Worm (Caenorhabditis elegans) whole organism, L1 larva: ENCODE measurements around the gene gcy-32.

Experiments used
- C16A3.4 ChIP-seq: fragments of 150-350 bp; optimal IDR thresholded peaks from 2 replicates; lab custom pipeline; 2014; ENCODE audit warnings: missing biosample characterization, missing genetic modification characterization
- C34B4.2 ChIP-seq: sonication (generic microtip); optimal IDR thresholded peaks from 2 replicates; lab custom pipeline; 2017; ENCODE audit warnings: mild to moderate bottlenecking, missing genetic modification characterization, missing compliant biosample characterization
- Y116A8C.19 ChIP-seq: sonication (generic microtip); optimal IDR thresholded peaks from 2 replicates; lab custom pipeline; 2016; ENCODE audit warnings: missing compliant biosample characterization, missing genetic modification characterization, borderline replicate concordance
- alr-1 ChIP-seq: fragments of 200-800 bp; sonication (Bioruptor generic); optimal IDR thresholded peaks from 2 replicates; lab custom pipeline; 2018; ENCODE audit warnings: borderline replicate concordance, mild to moderate bottlenecking, missing genetic modification characterization, missing compliant biosample characterization
- ama-1 ChIP-seq: fragments of 150-350 bp; optimal IDR thresholded peaks from 2 replicates; lab custom pipeline; 2014
- blmp-1 ChIP-seq: fragments of 150-350 bp; optimal IDR thresholded peaks from 2 replicates; lab custom pipeline; 2014; ENCODE audit warnings: missing biosample characterization, missing genetic modification characterization
- ceh-90 ChIP-seq: sonication (generic microtip); optimal IDR thresholded peaks from 2 replicates; lab custom pipeline; 2016; ENCODE audit warnings: missing genetic modification characterization, missing compliant biosample characterization
- dsc-1 ChIP-seq: sonication (generic microtip); optimal IDR thresholded peaks from 2 replicates; lab custom pipeline; 2016; ENCODE audit warnings: mild to moderate bottlenecking, missing genetic modification characterization, missing compliant biosample characterization
- efl-1 ChIP-seq, 4 experiments: fragments of 150-350 bp; optimal IDR thresholded peaks in 3 of 4; peaks in 1 of 4; 1 replicate in 1 of 4; 2 replicates in 3 of 4; lab custom pipeline; 2014; ENCODE audit warnings: missing biosample characterization in 2 of 4, missing genetic modification characterization in 2 of 4, missing genetic modification reagents in 2 of 4
- efl-3 ChIP-seq: fragments of 200-800 bp; sonication (Bioruptor generic); optimal IDR thresholded peaks from 2 replicates; lab custom pipeline; 2018; ENCODE audit warnings: mild to moderate bottlenecking, missing genetic modification characterization, missing compliant biosample characterization
- egl-13 ChIP-seq: sonication (generic microtip); optimal IDR thresholded peaks from 2 replicates; lab custom pipeline; 2016; ENCODE audit warnings: missing genotype, missing genetic modification reagents, missing genetic modification characterization, missing compliant biosample characterization
- elt-3 ChIP-seq, 6 experiments: fragments of 150-350 bp in 1 of 6; sonication (generic microtip); optimal IDR thresholded peaks; 2 replicates each; lab custom pipeline; 2017 to 2018; ENCODE audit warnings: missing biosample characterization in 6 of 6, missing genetic modification characterization in 6 of 6, inconsistent platforms in 1 of 6
- fkh-8 ChIP-seq: sonication (generic microtip); optimal IDR thresholded peaks from 2 replicates; lab custom pipeline; 2016; ENCODE audit warnings: mild to moderate bottlenecking, missing genetic modification characterization, missing compliant biosample characterization
- grh-1 ChIP-seq: fragments of 200-800 bp; sonication (Bioruptor generic); IDR thresholded peaks from 2 replicates; pipeline ENCODE4 v1.3.6; 2022; ENCODE audit warnings: missing genetic modification reagents, missing genetic modification characterization, missing compliant biosample characterization
- hlh-4 ChIP-seq: sonication (generic microtip); optimal IDR thresholded peaks from 2 replicates; lab custom pipeline; 2016; ENCODE audit warnings: mild to moderate bottlenecking, missing genetic modification characterization, missing compliant biosample characterization
- isw-1 ChIP-seq: fragments of 200-800 bp; sonication (Bioruptor generic); IDR thresholded peaks from 2 replicates; pipeline ENCODE4 v1.3.6; 2022; ENCODE audit warnings: missing genetic modification characterization, missing compliant biosample characterization
- lin-13 ChIP-seq: fragments of 150-350 bp; optimal IDR thresholded peaks from 2 replicates; lab custom pipeline; 2014; ENCODE audit warnings: missing biosample characterization, missing genetic modification reagents, missing genetic modification characterization
- lin-14 ChIP-seq: fragments of 200-800 bp; sonication (Bioruptor generic); optimal IDR thresholded peaks from 2 replicates; lab custom pipeline; 2018; ENCODE audit warnings: mild to moderate bottlenecking, missing genetic modification characterization, moderate library complexity, missing compliant biosample characterization
- mab-9 ChIP-seq: fragments of 200-800 bp; sonication (Bioruptor generic); IDR thresholded peaks from 2 replicates; pipeline ENCODE4 v1.3.6; 2022; ENCODE audit warnings: missing genetic modification reagents, missing genetic modification characterization, missing compliant biosample characterization
- mef-2 ChIP-seq: fragments of 150-350 bp; optimal IDR thresholded peaks from 2 replicates; lab custom pipeline; 2014; ENCODE audit warnings: missing biosample characterization, missing genetic modification characterization
- mep-1 ChIP-seq: fragments of 150-350 bp; optimal IDR thresholded peaks from 2 replicates; lab custom pipeline; 2014; ENCODE audit warnings: missing biosample characterization, missing genetic modification characterization
- nhr-11 ChIP-seq: fragments of 150-350 bp; optimal IDR thresholded peaks from 2 replicates; lab custom pipeline; 2014; ENCODE audit warnings: missing biosample characterization, missing genetic modification characterization
- nhr-12 ChIP-seq: sonication (generic microtip); optimal IDR thresholded peaks from 2 replicates; lab custom pipeline; 2017; ENCODE audit warnings: missing biosample characterization, missing genetic modification characterization
- nhr-19 ChIP-seq: fragments of 200-800 bp; sonication (Bioruptor generic); conservative IDR thresholded peaks from 2 replicates; pipeline ENCODE4 v1.3.6; 2022; ENCODE audit warnings: missing genetic modification characterization, missing compliant biosample characterization
- nhr-237 ChIP-seq: fragments of 150-350 bp; optimal IDR thresholded peaks from 2 replicates; lab custom pipeline; 2014; ENCODE audit warnings: missing biosample characterization, missing genetic modification characterization
- nhr-28 ChIP-seq: fragments of 150-350 bp; optimal IDR thresholded peaks from 2 replicates; lab custom pipeline; 2014; ENCODE audit warnings: missing biosample characterization, missing genetic modification characterization
- nhr-71 ChIP-seq: sonication (generic microtip); optimal IDR thresholded peaks from 2 replicates; lab custom pipeline; 2016; ENCODE audit warnings: mild to moderate bottlenecking, missing genetic modification characterization, moderate library complexity, missing compliant biosample characterization
- nhr-77 ChIP-seq: fragments of 150-350 bp; optimal IDR thresholded peaks from 2 replicates; lab custom pipeline; 2014; ENCODE audit warnings: missing biosample characterization, missing genetic modification characterization
- nhr-85 ChIP-seq: sonication (generic microtip); peaks from one replicate; lab custom pipeline; 2016; ENCODE audit warnings: missing genetic modification characterization, inconsistent platforms, missing compliant biosample characterization
- nhr-90 ChIP-seq: sonication (generic microtip); optimal IDR thresholded peaks from 2 replicates; lab custom pipeline; 2016; ENCODE audit warnings: mild to moderate bottlenecking, missing genetic modification characterization, missing compliant biosample characterization; ENCODE audit not compliant: poor library complexity
- pax-3 ChIP-seq: fragments of 200-800 bp; sonication (Bioruptor generic); optimal IDR thresholded peaks from 2 replicates; lab custom pipeline; 2018; ENCODE audit warnings: mild to moderate bottlenecking, missing genetic modification characterization, moderate library complexity, missing compliant biosample characterization
- pqm-1 ChIP-seq: sonication (generic microtip); optimal IDR thresholded peaks from 3 replicates; lab custom pipeline; 2017; ENCODE audit warnings: missing biosample characterization, missing genetic modification characterization
- rnt-1 ChIP-seq: sonication (generic microtip); optimal IDR thresholded peaks from 2 replicates; lab custom pipeline; 2016; ENCODE audit warnings: mild to moderate bottlenecking, missing genetic modification characterization, moderate library complexity, missing compliant biosample characterization
- snpc-4 ChIP-seq: fragments of 150-350 bp; optimal IDR thresholded peaks from 2 replicates; lab custom pipeline; 2014; ENCODE audit warnings: missing biosample characterization, missing genetic modification characterization
- snu-23 ChIP-seq: sonication (generic microtip); optimal IDR thresholded peaks from 2 replicates; lab custom pipeline; 2016; ENCODE audit warnings: missing genetic modification characterization, missing compliant biosample characterization
- sox-4 ChIP-seq: sonication (generic microtip); optimal IDR thresholded peaks from 2 replicates; lab custom pipeline; 2016; ENCODE audit warnings: missing genetic modification characterization, missing compliant biosample characterization
- sptf-1 ChIP-seq: fragments of 150-350 bp; optimal IDR thresholded peaks from 2 replicates; lab custom pipeline; 2014; ENCODE audit warnings: missing biosample characterization, missing genetic modification characterization
- sup-37 ChIP-seq: fragments of 200-800 bp; sonication (Bioruptor generic); optimal IDR thresholded peaks from 2 replicates; lab custom pipeline; 2018; ENCODE audit warnings: mild to moderate bottlenecking, missing genetic modification characterization, missing compliant biosample characterization
- tlp-1 ChIP-seq: fragments of 150-350 bp; optimal IDR thresholded peaks from 2 replicates; lab custom pipeline; 2014; ENCODE audit warnings: missing biosample characterization, missing genetic modification characterization
- unc-130 ChIP-seq: fragments of 150-350 bp; optimal IDR thresholded peaks from 2 replicates; lab custom pipeline; 2017; ENCODE audit warnings: missing biosample characterization, missing genetic modification characterization, inconsistent platforms
- unc-30 ChIP-seq: sonication (generic microtip); optimal IDR thresholded peaks from 2 replicates; lab custom pipeline; 2017; ENCODE audit warnings: missing biosample characterization, missing genetic modification characterization
- vab-15 ChIP-seq: sonication (generic microtip); optimal IDR thresholded peaks from 2 replicates; lab custom pipeline; 2017; ENCODE audit warnings: missing genotype, mild to moderate bottlenecking, missing genetic modification characterization, missing compliant biosample characterization
- zag-1 ChIP-seq: fragments of 150-350 bp; optimal IDR thresholded peaks from 2 replicates; lab custom pipeline; 2014; ENCODE audit warnings: missing biosample characterization, missing genetic modification characterization
- zip-4 ChIP-seq: fragments of 200-800 bp; sonication (Bioruptor generic); optimal IDR thresholded peaks from 2 replicates; lab custom pipeline; 2018; ENCODE audit warnings: mild to moderate bottlenecking, missing genetic modification characterization, moderate library complexity, missing compliant biosample characterization
- ztf-11 ChIP-seq, 2 experiments: sonication (generic microtip); optimal IDR thresholded peaks; 2 replicates each; lab custom pipeline; 2016 to 2017; ENCODE audit warnings: missing genetic modification characterization in 2 of 2, missing biosample characterization in 1 of 2, missing compliant biosample characterization in 1 of 2

The gcy-32 gene

ce11 chrV:13907557-13908104 lies 7.7 kb downstream of the gcy-32 start (continued):
- TF ChIP-seq dsc-1: peak; percentile 35
- TF ChIP-seq hlh-4 (tag; lab: Kevin White, UChicago): no peak
- no peak for TF ChIP-seq nhr-28
- TF ChIP-seq fkh-8 (tag; lab: Kevin White, UChicago): no peak
- peak; percentile 38 for TF ChIP-seq nhr-71 (tag; lab: Kevin White, UChicago)
- no peak for TF ChIP-seq grh-1 (GFP tag; lab: Robert Waterston, UW)
- no peak for TF ChIP-seq lin-13 (GFP tag; lab: Kevin White, UChicago)
- no peak for TF ChIP-seq isw-1 (GFP tag; lab: Robert Waterston, UW)
- TF ChIP-seq Y116A8C.19 (tag; lab: Kevin White, UChicago): no peak
- TF ChIP-seq zag-1: no peak
- TF ChIP-seq unc-30 (tag; lab: Kevin White, UChicago): no peak
- TF ChIP-seq pax-3 (tag; lab: Kevin White, UChicago): peak; percentile 82
- TF ChIP-seq rnt-1: peak; percentile 8
- TF ChIP-seq nhr-237 (tag; lab: Kevin White, UChicago): no peak
- TF ChIP-seq egl-13 (tag; lab: Kevin White, UChicago): no peak
- TF ChIP-seq zip-4 (GFP tag; lab: Kevin White, UChicago): no peak
- TF ChIP-seq nhr-19: peak; percentile 54
- peak; percentile 96 for TF ChIP-seq ama-1 (lab: Kevin White, UChicago)
- no peak for TF ChIP-seq sptf-1 (tag; lab: Kevin White, UChicago)
- no peak for TF ChIP-seq tlp-1
- TF ChIP-seq mef-2 (tag; lab: Kevin White, UChicago): no peak
- no peak for TF ChIP-seq sox-4 (tag; lab: Kevin White, UChicago)
- TF ChIP-seq nhr-12 (tag; lab: Kevin White, UChicago): no peak
- TF ChIP-seq elt-3 (tag; optimal IDR thresholded peaks at IDR 0.05; lab: Kevin White, UChicago): no peak
- TF ChIP-seq unc-130: no peak
- peak; percentile 11 for TF ChIP-seq snu-23
- TF ChIP-seq nhr-90: peak; percentile 64
- TF ChIP-seq ztf-11 (tag; optimal IDR thresholded peaks at IDR 0.05; lab: Kevin White, UChicago): no peak
- peak; percentile 11 for TF ChIP-seq nhr-85 (tag; lab: Kevin White, UChicago)
- no peak for TF ChIP-seq efl-3
- no peak for TF ChIP-seq ceh-90 (tag; lab: Kevin White, UChicago)
- TF ChIP-seq alr-1 (tag; lab: Kevin White, UChicago): no peak
- TF ChIP-seq nhr-11 (tag; lab: Kevin White, UChicago): no peak
- no peak for TF ChIP-seq vab-15 (tag; lab: Kevin White, UChicago)
- no peak for TF ChIP-seq nhr-77 (tag; lab: Kevin White, UChicago)
- no peak for TF ChIP-seq C34B4.2
- no peak for TF ChIP-seq mep-1 (tag; lab: Kevin White, UChicago)
- TF ChIP-seq, all 84 proteins: peak for 18

DNA sequence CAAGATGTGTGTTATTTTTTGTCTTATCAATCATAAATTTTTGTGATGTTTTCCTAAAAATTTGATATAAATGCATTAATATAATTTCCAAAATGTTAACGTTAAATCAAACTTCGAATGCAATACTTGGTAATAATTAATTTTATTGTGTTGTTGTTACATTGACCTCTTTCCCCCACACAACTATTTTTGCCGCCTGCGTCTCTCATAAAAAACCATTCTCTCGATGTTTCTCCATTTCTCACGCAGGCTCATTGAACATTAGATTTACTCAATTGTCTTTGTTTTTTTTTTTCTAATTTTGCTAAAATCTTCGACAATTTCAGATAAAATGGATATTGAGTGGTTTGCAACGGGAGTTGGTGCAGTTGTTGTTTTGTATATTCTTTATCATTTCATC lies 9.1 kb downstream of the gcy-32 start, which contains the start of gene stdh-1:
Gene stdh-1 (plus strand): TSS at position 327 of the 400 bp plus-strand sequence.
- TF ChIP-seq nhr-71 (tag; lab: Kevin White, UChicago) (peak; percentile 32), alr-1 (tag; lab: Kevin White, UChicago) (no peak), snpc-4 (tag; lab: Kevin White, UChicago) (no peak), hlh-4 (tag; lab: Kevin White, UChicago) (no peak), mep-1 (tag; lab: Kevin White, UChicago) (peak; percentile 35), mab-9 (no peak), pqm-1 (tag; lab: Kevin White, UChicago) (no peak), C16A3.4 (tag; lab: Kevin White, UChicago) (peak; percentile 5), lin-14 (peak; percentile 69), nhr-11 (tag; lab: Kevin White, UChicago) (no peak), isw-1 (GFP tag; lab: Robert Waterston, UW) (no peak), sup-37 (GFP tag; lab: Kevin White, UChicago) (no peak), rnt-1 (no peak), snu-23 (peak; percentile 25), unc-30 (tag; lab: Kevin White, UChicago) (no peak), efl-1 (optimal IDR thresholded peaks at IDR 0.05; lab: Kevin White, UChicago) (peak in 1 of 2 experiments; percentile 0), efl-1 (GFP tag; optimal IDR thresholded peaks at IDR 0.05 in 1 of 2; lab: Kevin White, UChicago) (peak in 1 of 2 experiments; percentile 61), blmp-1 (peak; percentile 15)
